Fruit fly (Drosophila melanogaster) whole organism, embryonic: ENCODE results near the gene cmet.

ENCODE experiments used
- Atf-2 ChIP-seq: fragments of 200-800 bp; sonication (Bioruptor generic); optimal IDR thresholded peaks from 2 replicates; lab custom pipeline; 2016; ENCODE audit warnings: missing biosample characterization, missing genetic modification characterization
- BEAF-32 ChIP-seq: fragments of 200-800 bp; sonication (Bioruptor generic); optimal IDR thresholded peaks from 3 replicates; lab custom pipeline; 2017; ENCODE audit warnings: missing biosample characterization, missing genetic modification characterization, mild to moderate bottlenecking, moderate library complexity, missing genetic modification reagents
- CG11093 ChIP-seq: fragments of 200-800 bp; sonication (Bioruptor generic); IDR thresholded peaks from 3 replicates; pipeline ENCODE4 v1.3.6; 2022; ENCODE audit warnings: missing biosample characterization, missing genetic modification characterization
- CG11456 ChIP-seq: fragments of 200-800 bp; sonication (Bioruptor generic); IDR thresholded peaks from 3 replicates; pipeline ENCODE4 v1.3.6; 2022; ENCODE audit warnings: missing biosample characterization, missing genetic modification characterization
- CG11695 ChIP-seq: fragments of 200-800 bp; sonication (Bioruptor generic); IDR thresholded peaks from 3 replicates; pipeline ENCODE4 v1.3.6; 2022; ENCODE audit warnings: missing biosample characterization, missing genetic modification characterization
- CG12104 ChIP-seq: fragments of 200-800 bp; sonication (Bioruptor generic); optimal IDR thresholded peaks from 3 replicates; lab custom pipeline; 2016; ENCODE audit warnings: missing biosample characterization, missing genetic modification characterization
- CG14050 ChIP-seq: fragments of 200-800 bp; sonication (Bioruptor generic); IDR thresholded peaks from 3 replicates; pipeline ENCODE4 v1.3.6; 2022; ENCODE audit warnings: missing biosample characterization, missing genetic modification characterization
- CG14667 ChIP-seq: fragments of 200-800 bp; sonication (Bioruptor generic); IDR thresholded peaks from 2 replicates; pipeline ENCODE4 v1.3.6; 2022; ENCODE audit warnings: missing biosample characterization, missing genetic modification characterization
- CG1529 ChIP-seq: fragments of 200-800 bp; sonication (Bioruptor generic); optimal IDR thresholded peaks from 3 replicates; lab custom pipeline; 2018; ENCODE audit warnings: missing biosample characterization, missing genetic modification characterization
- CG15601 ChIP-seq: fragments of 200-800 bp; sonication (Bioruptor generic); optimal IDR thresholded peaks from 3 replicates; lab custom pipeline; 2019; ENCODE audit warnings: missing biosample characterization, mild to moderate bottlenecking, missing genetic modification characterization, moderate library complexity
- CG17186 ChIP-seq: fragments of 200-800 bp; sonication (Bioruptor generic); optimal IDR thresholded peaks from 3 replicates; lab custom pipeline; 2017; ENCODE audit warnings: missing biosample characterization, missing genetic modification reagents, missing genetic modification characterization
- CG17359 ChIP-seq: fragments of 200-800 bp; sonication (Bioruptor generic); optimal IDR thresholded peaks from 3 replicates; lab custom pipeline; 2018; ENCODE audit warnings: missing biosample characterization, mild to moderate bottlenecking, missing genetic modification characterization, moderate library complexity
- CG17612 ChIP-seq: fragments of 200-800 bp; sonication (Bioruptor generic); IDR thresholded peaks from 2 replicates; pipeline ENCODE4 v1.3.6; 2022; ENCODE audit warnings: missing biosample characterization, missing genetic modification characterization
- CG18262 ChIP-seq: fragments of 200-800 bp; optimal IDR thresholded peaks from 3 replicates; lab custom pipeline; 2019; ENCODE audit warnings: missing biosample characterization, mild to moderate bottlenecking, missing genetic modification characterization, moderate library complexity
- CG32767 ChIP-seq: fragments of 200-800 bp; sonication (Bioruptor generic); IDR thresholded peaks from 2 replicates; pipeline ENCODE4 v1.3.6; 2022; ENCODE audit warnings: missing biosample characterization, missing genetic modification characterization
- CG3726 ChIP-seq: fragments of 200-800 bp; sonication (Bioruptor generic); IDR thresholded peaks from 3 replicates; pipeline ENCODE4, ENCODE4 v1.3.6; 2022; ENCODE audit warnings: missing biosample characterization, missing genetic modification characterization
- CG4617 ChIP-seq: fragments of 200-800 bp; sonication (Bioruptor generic); optimal IDR thresholded peaks from 3 replicates; lab custom pipeline; 2016; ENCODE audit warnings: missing biosample characterization, missing genetic modification characterization, borderline replicate concordance
- CG7928 ChIP-seq: fragments of 200-800 bp; sonication (Bioruptor generic); optimal IDR thresholded peaks from 2 replicates; lab custom pipeline; 2017; ENCODE audit warnings: missing biosample characterization, mild to moderate bottlenecking, missing genetic modification characterization
- CG8478 ChIP-seq: fragments of >200 bp; optimal IDR thresholded peaks from 2 replicates; lab custom pipeline; 2018
- CG9215 ChIP-seq: fragments of 200-800 bp; sonication (Bioruptor generic); IDR thresholded peaks from 2 replicates; pipeline ENCODE4 v1.3.6; 2022; ENCODE audit warnings: missing biosample characterization, missing genetic modification characterization
- CHES-1-like ChIP-seq: fragments of 200-800 bp; sonication (Bioruptor generic); optimal IDR thresholded peaks from 2 replicates; lab custom pipeline; 2016; ENCODE audit warnings: missing biosample characterization, missing genetic modification characterization
- Deaf1 ChIP-seq: fragments of 200-800 bp; optimal IDR thresholded peaks from 3 replicates; lab custom pipeline; 2019; ENCODE audit warnings: missing biosample characterization, mild to moderate bottlenecking, missing genetic modification characterization, moderate library complexity
- HLH4C ChIP-seq: fragments of 200-800 bp; sonication (Bioruptor generic); IDR thresholded peaks from 3 replicates; pipeline ENCODE4 v1.3.6; 2022; ENCODE audit warnings: missing biosample characterization, missing genetic modification characterization; ENCODE audit not compliant: partially characterized antibody
- HLHmδ ChIP-seq: fragments of 200-800 bp; sonication (Bioruptor generic); optimal IDR thresholded peaks from 2 replicates; lab custom pipeline; 2018; ENCODE audit warnings: missing biosample characterization, mild to moderate bottlenecking, missing genetic modification characterization, moderate library complexity
- Hr39 ChIP-seq: fragments of >200 bp; optimal IDR thresholded peaks from 2 replicates; lab custom pipeline; 2017
- Lhr ChIP-seq: fragments of 200-800 bp; sonication (Bioruptor generic); optimal IDR thresholded peaks from 3 replicates; lab custom pipeline; 2017; ENCODE audit warnings: mild to moderate bottlenecking, missing biosample characterization, missing genetic modification reagents, missing genetic modification characterization
- Lpt ChIP-seq: fragments of >200 bp; optimal IDR thresholded peaks from 2 replicates; lab custom pipeline; 2018; ENCODE audit warnings: missing biosample characterization, missing genetic modification characterization
- Max ChIP-seq: fragments of 200-800 bp; sonication (Bioruptor generic); optimal IDR thresholded peaks from 2 replicates; lab custom pipeline; 2016; ENCODE audit warnings: missing biosample characterization, mild to moderate bottlenecking, missing genetic modification characterization
- Med ChIP-seq: fragments of 200-800 bp; sonication (Bioruptor generic); peaks from one replicate; lab custom pipeline; 2016; ENCODE audit warnings: missing biosample characterization, missing genetic modification characterization, mild to moderate bottlenecking, inconsistent platforms, moderate library complexity
- NC2α ChIP-seq: fragments of 200-800 bp; sonication (Bioruptor generic); optimal IDR thresholded peaks from 2 replicates; lab custom pipeline; 2016; ENCODE audit warnings: missing biosample characterization, missing genetic modification characterization
- Side ChIP-seq: fragments of 200-800 bp; sonication (Bioruptor generic); optimal IDR thresholded peaks from 2 replicates; lab custom pipeline; 2016; ENCODE audit warnings: missing biosample characterization, missing genetic modification characterization
- abd-A ChIP-seq: fragments of 200-800 bp; sonication (Bioruptor generic); optimal IDR thresholded peaks from 3 replicates; lab custom pipeline; 2019; ENCODE audit warnings: missing biosample characterization, mild to moderate bottlenecking, missing genetic modification characterization, moderate library complexity
- ash1 ChIP-seq: fragments of 200-800 bp; sonication (Bioruptor generic); optimal IDR thresholded peaks from 2 replicates; lab custom pipeline; 2018; ENCODE audit warnings: missing biosample characterization, mild to moderate bottlenecking, missing genetic modification characterization
- bab2 ChIP-seq: fragments of 200-800 bp; sonication (Bioruptor generic); optimal IDR thresholded peaks from 2 replicates; lab custom pipeline; 2016; ENCODE audit warnings: missing biosample characterization, missing genetic modification characterization
- btn ChIP-seq: fragments of 200-800 bp; sonication (Bioruptor generic); optimal IDR thresholded peaks from 2 replicates; lab custom pipeline; 2016; ENCODE audit warnings: missing biosample characterization, missing genetic modification characterization
- chinmo ChIP-seq: fragments of 200-800 bp; sonication (Bioruptor generic); IDR thresholded peaks from 4 replicates; pipeline ENCODE4 v1.3.6; 2022; ENCODE audit warnings: missing biosample characterization, missing genetic modification characterization; ENCODE audit not compliant: partially characterized antibody
- crol ChIP-seq: fragments of 200-800 bp; sonication (Bioruptor generic); IDR thresholded peaks from 2 replicates; pipeline ENCODE4 v1.3.6; 2022; ENCODE audit warnings: missing biosample characterization, missing genetic modification characterization
- da ChIP-seq: fragments of 200-800 bp; sonication (Bioruptor generic); optimal IDR thresholded peaks from 2 replicates; lab custom pipeline; 2016; ENCODE audit warnings: missing biosample characterization, missing genetic modification characterization
- disco-r ChIP-seq: fragments of 200-800 bp; sonication (Bioruptor generic); optimal IDR thresholded peaks from 2 replicates; lab custom pipeline; 2016; ENCODE audit warnings: missing biosample characterization, missing genetic modification characterization
- dm ChIP-seq: fragments of 200-800 bp; sonication (Bioruptor generic); optimal IDR thresholded peaks from 3 replicates; lab custom pipeline; 2016; ENCODE audit warnings: missing biosample characterization, missing genetic modification characterization
- esg ChIP-seq: fragments of 200-800 bp; sonication (Bioruptor generic); conservative IDR thresholded peaks from 2 replicates; pipeline ENCODE4 v1.3.6; 2022; ENCODE audit warnings: missing biosample characterization, missing genetic modification characterization
- fru ChIP-seq: fragments of >200 bp; optimal IDR thresholded peaks from 2 replicates; lab custom pipeline; 2017
- gem ChIP-seq: fragments of 200-800 bp; sonication (Bioruptor generic); optimal IDR thresholded peaks from 2 replicates; lab custom pipeline; 2019; ENCODE audit warnings: missing biosample characterization, mild to moderate bottlenecking, missing genetic modification characterization, moderate library complexity
- ind ChIP-seq: fragments of 200-800 bp; sonication (Bioruptor generic); optimal IDR thresholded peaks from 3 replicates; lab custom pipeline; 2016; ENCODE audit warnings: missing biosample characterization, missing genetic modification characterization
- ken ChIP-seq: fragments of 200-800 bp; sonication (Bioruptor generic); IDR thresholded peaks from 3 replicates; pipeline ENCODE4 v1.3.6; 2022; ENCODE audit warnings: missing biosample characterization, missing genetic modification characterization
- lbe ChIP-seq: fragments of 200-800 bp; sonication (Bioruptor generic); optimal IDR thresholded peaks from 2 replicates; lab custom pipeline; 2016; ENCODE audit warnings: missing biosample characterization, mild to moderate bottlenecking, missing genetic modification characterization
- lov ChIP-seq, 2 experiments: fragments of 200-800 bp in 1 of 2; fragments of >200 bp in 1 of 2; sonication (Bioruptor generic) in 1 of 2; IDR thresholded peaks in 1 of 2; optimal IDR thresholded peaks in 1 of 2; 2 replicates in 1 of 2; 3 replicates in 1 of 2; pipeline versions ENCODE4 v1.3.6 to Lab custom; 2017 to 2022; ENCODE audit warnings: missing biosample characterization in 1 of 2, missing genetic modification characterization in 1 of 2
- pb ChIP-seq: fragments of 200-800 bp; sonication (Bioruptor generic); optimal IDR thresholded peaks from 3 replicates; lab custom pipeline; 2016; ENCODE audit warnings: missing biosample characterization, missing genetic modification characterization
- psq ChIP-seq: fragments of 200-800 bp; sonication (Bioruptor generic); optimal IDR thresholded peaks from 2 replicates; lab custom pipeline; 2017; ENCODE audit warnings: missing biosample characterization, missing genetic modification characterization
- slou ChIP-seq: fragments of 200-800 bp; sonication (Bioruptor generic); optimal IDR thresholded peaks from 3 replicates; lab custom pipeline; 2016; ENCODE audit warnings: missing biosample characterization, missing genetic modification characterization
- stwl ChIP-seq: fragments of 200-800 bp; sonication (Bioruptor generic); optimal IDR thresholded peaks from 3 replicates; lab custom pipeline; 2018; ENCODE audit warnings: missing biosample characterization, mild to moderate bottlenecking, missing genetic modification characterization, moderate library complexity
- trem ChIP-seq: fragments of 200-800 bp; optimal IDR thresholded peaks from 3 replicates; lab custom pipeline; 2019; ENCODE audit warnings: missing biosample characterization, mild to moderate bottlenecking, missing genetic modification characterization, moderate library complexity
- vvl ChIP-seq: fragments of 200-800 bp; sonication (Bioruptor generic); IDR thresholded peaks from 2 replicates; pipeline ENCODE4 v1.3.6; 2022; ENCODE audit warnings: missing biosample characterization, missing genetic modification characterization

The cmet gene

dm6 chr2L:11280090-11280489 lies 11.3 kb upstream of the cmet start, which contains the start of gene Ppt2 (continued):
- TF ChIP-seq CG11695 (no peak), psq (no peak), CG1529 (GFP tag; lab: Kevin White, UChicago) (no peak), CHES-1-like (GFP tag; lab: Kevin White, UChicago) (peak; percentile 57), CG9215 (GFP tag; lab: Robert Waterston, UW) (no peak), CG12104 (GFP tag; lab: Kevin White, UChicago) (no peak), CG4617 (GFP tag; lab: Kevin White, UChicago) (peak; percentile 71), esg (GFP tag; lab: Robert Waterston, UW) (no peak), disco-r (no peak), HLH4C (GFP tag; lab: Robert Waterston, UW) (no peak), CG14667 (GFP tag; lab: Robert Waterston, UW) (no peak), CG17612 (GFP tag; lab: Robert Waterston, UW) (no peak), dm (GFP tag; lab: Kevin White, UChicago) (no peak), pb (GFP tag; lab: Kevin White, UChicago) (no peak), ind (no peak), HLHmδ (GFP tag; lab: Kevin White, UChicago) (no peak), CG32767 (GFP tag; lab: Robert Waterston, UW) (no peak), crol (GFP tag; lab: Robert Waterston, UW) (no peak), slou (GFP tag; lab: Kevin White, UChicago) (no peak), Side (GFP tag; lab: Kevin White, UChicago) (no peak), CG3726 (no peak), gem (no peak), bab2 (GFP tag; lab: Kevin White, UChicago) (no peak), CG18262 (tag; lab: Kevin White, UChicago) (no peak), trem (tag; lab: Kevin White, UChicago) (peak; percentile 24), Atf-2 (no peak), lbe (no peak), stwl (tag; lab: Kevin White, UChicago) (peak; percentile 65), BEAF-32 (GFP tag; lab: Kevin White, UChicago) (peak; percentile 32), Lpt (GFP tag; lab: Kevin White, UChicago) (no peak), CG15601 (no peak), Max (GFP tag; lab: Kevin White, UChicago) (no peak), CG11456 (GFP tag; lab: Robert Waterston, UW) (no peak), chinmo (no peak), Hr39 (lab: Kevin White, UChicago) (no peak), NC2α (GFP tag; lab: Kevin White, UChicago) (no peak), CG17359 (tag; lab: Kevin White, UChicago) (no peak), fru (lab: Kevin White, UChicago) (no peak), CG11093 (GFP tag; lab: Robert Waterston, UW) (no peak), Med (no peak), Lhr (no peak), CG17186 (no peak), btn (GFP tag; lab: Kevin White, UChicago) (no peak), vvl (GFP tag; lab: Robert Waterston, UW) (no peak), ken (GFP tag; lab: Robert Waterston, UW) (no peak), lov (optimal IDR thresholded peaks at IDR 0.05; lab: Kevin White, UChicago) (no peak), lov (GFP tag; IDR thresholded peaks at IDR 0.05; lab: Robert Waterston, UW) (no peak), abd-A (no peak), da (GFP tag; lab: Kevin White, UChicago) (no peak), CG8478 (lab: Kevin White, UChicago) (no peak), CG7928 (GFP tag; lab: Kevin White, UChicago) (no peak), ash1 (no peak), Deaf1 (peak; percentile 39), CG14050 (GFP tag; lab: Robert Waterston, UW) (no peak)
